Fruit fly (Drosophila melanogaster) whole organism, wandering third instar larva: ENCODE results near the gene fh.

Source experiments
- Hr78 ChIP-seq: fragments of >200 bp; optimal IDR thresholded peaks from 2 replicates; lab custom pipeline; 2017; ENCODE audit warnings: missing biosample characterization, missing genetic modification characterization
- Jra ChIP-seq: sonication (Bioruptor generic); optimal IDR thresholded peaks from 2 replicates; lab custom pipeline; 2016; ENCODE audit warnings: missing biosample characterization, missing genetic modification characterization
- Myc ChIP-seq: fragments of >200 bp; optimal IDR thresholded peaks from 2 replicates; lab custom pipeline; 2017
- Rel ChIP-seq, 2 experiments: fragments of 200-800 bp; sonication (Bioruptor generic) in 1 of 2; optimal IDR thresholded peaks; 2 replicates in 1 of 2; 3 replicates in 1 of 2; lab custom pipeline; 2016 to 2019; ENCODE audit warnings: mild to moderate bottlenecking in 2 of 2, missing biosample characterization in 2 of 2, missing genetic modification characterization in 2 of 2, moderate library complexity in 1 of 2
- jim ChIP-seq: fragments of 175-275, 200-325 bp; sonication (Bioruptor generic); optimal IDR thresholded peaks from 2 replicates; lab custom pipeline; 2016; ENCODE audit warnings: missing biosample characterization, mild to moderate bottlenecking, missing genetic modification characterization
- lola ChIP-seq: fragments of >200 bp; optimal IDR thresholded peaks from 2 replicates; lab custom pipeline; 2017; ENCODE audit warnings: missing biosample characterization, missing genetic modification characterization

dm6 chrX:9102125-9102524 lies 46.7 kb downstream of the fh start:
- no peak for TF ChIP-seq jim (GFP tag; lab: Kevin White, UChicago)
- no peak for TF ChIP-seq Myc (lab: Kevin White, UChicago)
- TF ChIP-seq Rel (GFP tag; optimal IDR thresholded peaks at IDR 0.05; lab: Kevin White, UChicago): no peak
- no peak for TF ChIP-seq Rel (tag; optimal IDR thresholded peaks at IDR 0.05; lab: Kevin White, UChicago)
- no peak for TF ChIP-seq Jra (GFP tag; lab: Kevin White, UChicago)
- TF ChIP-seq lola (GFP tag; lab: Kevin White, UChicago): no peak
- TF ChIP-seq Hr78 (GFP tag; lab: Kevin White, UChicago): no peak
